Worm (Caenorhabditis elegans) whole organism, L4 larva: ENCODE data around the gene F39B3.3.

ENCODE experiments used
- F49E8.2 ChIP-seq: sonication (generic microtip); optimal IDR thresholded peaks from 2 replicates; lab custom pipeline; 2016; ENCODE audit warnings: missing compliant biosample characterization, mild to moderate bottlenecking, missing genetic modification characterization, borderline replicate concordance
- R02D3.7 ChIP-seq: fragments of 150-350 bp; sonication (generic microtip); optimal IDR thresholded peaks from 3 replicates; lab custom pipeline; 2014; ENCODE audit warnings: missing biosample characterization, missing genetic modification characterization
- T26A8.4 ChIP-seq: fragments of 200-800 bp; sonication (Bioruptor generic); IDR thresholded peaks from 2 replicates; pipeline ENCODE4 v1.3.6; 2022; ENCODE audit warnings: missing genetic modification characterization, missing compliant biosample characterization
- Y105C5A.15 ChIP-seq: fragments of 200-800 bp; sonication (Bioruptor generic); IDR thresholded peaks from 2 replicates; pipeline ENCODE4 v1.3.6; 2022; ENCODE audit warnings: missing genetic modification characterization, missing compliant biosample characterization
- Y75B8A.6 ChIP-seq: fragments of 200-800 bp; sonication (Bioruptor generic); IDR thresholded peaks from 2 replicates; pipeline ENCODE4 v1.3.6; 2022; ENCODE audit warnings: missing genetic modification reagents, missing genetic modification characterization, missing compliant biosample characterization
- ZK546.5 ChIP-seq, 2 experiments: sonication (generic microtip); optimal IDR thresholded peaks; 2 replicates each; lab custom pipeline; 2017; ENCODE audit warnings: missing biosample characterization in 2 of 2, missing genetic modification characterization in 2 of 2
- aly-2 ChIP-seq: sonication (generic microtip); optimal IDR thresholded peaks from 2 replicates; lab custom pipeline; 2018; ENCODE audit warnings: missing biosample characterization, missing genetic modification characterization
- arid-1 ChIP-seq: fragments of 200-800 bp; sonication (Bioruptor generic); conservative IDR thresholded peaks from 2 replicates; pipeline ENCODE4 v1.3.6; 2022; ENCODE audit warnings: missing genetic modification reagents, missing genetic modification characterization, missing compliant biosample characterization
- ceh-32 ChIP-seq: sonication (generic microtip); optimal IDR thresholded peaks from 2 replicates; lab custom pipeline; 2016; ENCODE audit warnings: mild to moderate bottlenecking, missing genetic modification characterization, missing compliant biosample characterization; ENCODE audit not compliant: poor library complexity
- ceh-44 ChIP-seq: fragments of 200-800 bp; sonication (Bioruptor generic); IDR thresholded peaks from 2 replicates; pipeline ENCODE4 v1.3.6; 2022; ENCODE audit warnings: missing genetic modification reagents, missing genetic modification characterization, missing compliant biosample characterization
- ces-1 ChIP-seq: fragments of 150-350 bp; sonication (generic microtip); optimal IDR thresholded peaks from 4 replicates; lab custom pipeline; 2014; ENCODE audit warnings: missing biosample characterization, missing genetic modification reagents, missing genetic modification characterization
- cey-2 ChIP-seq: sonication (generic microtip); optimal IDR thresholded peaks from 3 replicates; lab custom pipeline; 2017; ENCODE audit warnings: missing genetic modification characterization, mild to moderate bottlenecking, missing compliant biosample characterization, antibody characterized with exemption, borderline replicate concordance; ENCODE audit not compliant: insufficient read depth
- daf-12 ChIP-seq: fragments of 150-350 bp; optimal IDR thresholded peaks from 2 replicates; lab custom pipeline; 2014; ENCODE audit warnings: missing biosample characterization, missing genetic modification reagents, missing genetic modification characterization
- daf-16 ChIP-seq, 3 experiments: sonication (generic microtip); optimal IDR thresholded peaks; 2 replicates each; lab custom pipeline; 2016 to 2017; ENCODE audit warnings: missing genetic modification characterization in 3 of 3, missing genetic modification reagents in 3 of 3, mild to moderate bottlenecking in 2 of 3, missing compliant biosample characterization in 2 of 3, missing biosample characterization in 1 of 3, moderate library complexity in 1 of 3
- dmd-6 ChIP-seq: fragments of 200-800 bp; sonication (Bioruptor generic); IDR thresholded peaks from 2 replicates; pipeline ENCODE4 v1.3.6; 2022; ENCODE audit warnings: missing genetic modification reagents, missing genetic modification characterization, missing compliant biosample characterization
- dpl-1 ChIP-seq: fragments of 150-350 bp; optimal IDR thresholded peaks from 2 replicates; lab custom pipeline; 2014; ENCODE audit warnings: missing biosample characterization, missing genetic modification reagents, missing genetic modification characterization
- duxl-1 ChIP-seq: sonication (generic microtip); optimal IDR thresholded peaks from 2 replicates; lab custom pipeline; 2016; ENCODE audit warnings: mild to moderate bottlenecking, missing genetic modification characterization, moderate library complexity, missing compliant biosample characterization; ENCODE audit not compliant: poor library complexity
- dve-1 ChIP-seq: sonication (generic microtip); optimal IDR thresholded peaks from 2 replicates; lab custom pipeline; 2017; ENCODE audit warnings: antibody characterized with exemption, mild to moderate bottlenecking, missing genetic modification characterization, missing compliant biosample characterization; ENCODE audit not compliant: insufficient read depth
- fos-1 ChIP-seq: fragments of 150-350 bp; optimal IDR thresholded peaks from 2 replicates; lab custom pipeline; 2014; ENCODE audit warnings: missing biosample characterization, missing genetic modification characterization
- hif-1 ChIP-seq, 2 experiments: sonication (generic microtip); optimal IDR thresholded peaks; 2 replicates each; lab custom pipeline; 2016 to 2017; ENCODE audit warnings: missing compliant biosample characterization in 2 of 2, missing genetic modification characterization in 2 of 2, missing genetic modification reagents in 2 of 2, missing genotype in 2 of 2, mild to moderate bottlenecking in 1 of 2
- hlh-11 ChIP-seq: fragments of 200-800 bp; sonication (Bioruptor generic); optimal IDR thresholded peaks from 2 replicates; lab custom pipeline; 2018; ENCODE audit warnings: mild to moderate bottlenecking, missing genetic modification characterization, missing compliant biosample characterization
- hlh-30 ChIP-seq: sonication (generic microtip); optimal IDR thresholded peaks from 2 replicates; lab custom pipeline; 2017; ENCODE audit warnings: antibody characterized with exemption, mild to moderate bottlenecking, missing genetic modification characterization, missing compliant biosample characterization; ENCODE audit not compliant: insufficient read depth
- lim-7 ChIP-seq: fragments of 200-800 bp; sonication (Bioruptor generic); IDR thresholded peaks from 2 replicates; pipeline ENCODE4 v1.3.6; 2022; ENCODE audit warnings: missing genetic modification characterization, missing compliant biosample characterization
- lin-13 ChIP-seq: fragments of 150-350 bp; optimal IDR thresholded peaks from 2 replicates; lab custom pipeline; 2014; ENCODE audit warnings: missing biosample characterization, missing genetic modification reagents, missing genetic modification characterization
- lin-39 ChIP-seq: fragments of 150-350 bp; optimal IDR thresholded peaks from 2 replicates; lab custom pipeline; 2014; ENCODE audit warnings: missing biosample characterization, missing genetic modification reagents, missing genetic modification characterization
- lir-3 ChIP-seq: sonication (generic microtip); optimal IDR thresholded peaks from 2 replicates; lab custom pipeline; 2016; ENCODE audit warnings: mild to moderate bottlenecking, missing genetic modification characterization, missing compliant biosample characterization
- lsy-2 ChIP-seq, 2 experiments: fragments of 150-350 bp in 1 of 2; sonication (generic microtip) in 1 of 2; optimal IDR thresholded peaks; 2 replicates each; lab custom pipeline; 2014 to 2017; ENCODE audit warnings: missing biosample characterization in 2 of 2, missing genetic modification characterization in 2 of 2
- madf-5 ChIP-seq, 2 experiments: fragments of 200-800 bp; sonication (Bioruptor generic); IDR thresholded peaks; 2 replicates each; pipeline ENCODE4 v1.3.6; 2022; ENCODE audit warnings: missing compliant biosample characterization in 2 of 2, missing genetic modification characterization in 2 of 2
- mep-1 ChIP-seq: fragments of 150-350 bp; sonication (generic microtip); optimal IDR thresholded peaks from 3 replicates; lab custom pipeline; 2014; ENCODE audit warnings: missing biosample characterization, missing genetic modification characterization
- mes-2 ChIP-seq: sonication (generic microtip); optimal IDR thresholded peaks from 2 replicates; lab custom pipeline; 2016; ENCODE audit warnings: missing genotype, mild to moderate bottlenecking, missing genetic modification characterization, missing compliant biosample characterization; ENCODE audit not compliant: poor library complexity, severe bottlenecking
- mxl-2 ChIP-seq: fragments of 200-800 bp; sonication (Bioruptor generic); conservative IDR thresholded peaks from 2 replicates; pipeline ENCODE4 v1.3.6; 2022; ENCODE audit warnings: missing genetic modification reagents, missing genetic modification characterization, missing compliant biosample characterization
- nhr-10 ChIP-seq: fragments of 150-350 bp; optimal IDR thresholded peaks from 2 replicates; lab custom pipeline; 2014; ENCODE audit warnings: missing biosample characterization, missing genetic modification characterization
- nhr-11 ChIP-seq: fragments of 150-350 bp; optimal IDR thresholded peaks from 2 replicates; lab custom pipeline; 2014; ENCODE audit warnings: missing biosample characterization, missing genetic modification characterization
- nhr-237 ChIP-seq: sonication (generic microtip); optimal IDR thresholded peaks from 2 replicates; lab custom pipeline; 2017; ENCODE audit warnings: missing biosample characterization, missing genetic modification characterization
- nhr-41 ChIP-seq: fragments of 200-800 bp; sonication (Bioruptor generic); IDR thresholded peaks from 2 replicates; pipeline ENCODE4 v1.3.6; 2022; ENCODE audit warnings: missing genetic modification reagents, missing genetic modification characterization, missing compliant biosample characterization
- nhr-48 ChIP-seq: sonication (generic microtip); optimal IDR thresholded peaks from 2 replicates; lab custom pipeline; 2016; ENCODE audit warnings: mild to moderate bottlenecking, missing genetic modification characterization, missing compliant biosample characterization
- nhr-6 ChIP-seq: fragments of 150-350 bp; optimal IDR thresholded peaks from 2 replicates; lab custom pipeline; 2014; ENCODE audit warnings: missing biosample characterization, missing genetic modification characterization
- nhr-76 ChIP-seq: fragments of 150-350 bp; optimal IDR thresholded peaks from 2 replicates; lab custom pipeline; 2014; ENCODE audit warnings: missing biosample characterization, missing genetic modification characterization
- rbr-2 ChIP-seq: sonication (generic microtip); optimal IDR thresholded peaks from 2 replicates; lab custom pipeline; 2016; ENCODE audit warnings: missing genotype, missing genetic modification characterization, missing compliant biosample characterization
- saeg-2 ChIP-seq: fragments of 200-800 bp; sonication (Bioruptor generic); IDR thresholded peaks from 2 replicates; pipeline ENCODE4 v1.3.6; 2022; ENCODE audit warnings: missing genetic modification reagents, missing genetic modification characterization, missing compliant biosample characterization
- skn-1 ChIP-seq: fragments of 150-350 bp; optimal IDR thresholded peaks from 2 replicates; lab custom pipeline; 2014; ENCODE audit warnings: missing biosample characterization, missing genetic modification characterization
- snpc-1.2 ChIP-seq: fragments of 200-800 bp; sonication (Bioruptor generic); IDR thresholded peaks from 2 replicates; pipeline ENCODE4 v1.3.6; 2022; ENCODE audit warnings: missing genetic modification reagents, missing genetic modification characterization, missing compliant biosample characterization
- spr-3 ChIP-seq: fragments of 200-800 bp; sonication (Bioruptor generic); optimal IDR thresholded peaks from 2 replicates; lab custom pipeline; 2018; ENCODE audit warnings: mild to moderate bottlenecking, missing genetic modification characterization, missing compliant biosample characterization
- unc-62 ChIP-seq, 3 experiments: fragments of 150-350 bp in 1 of 3; sonication (generic microtip); optimal IDR thresholded peaks in 2 of 3; peaks in 1 of 3; 1 replicate in 1 of 3; 2 replicates in 2 of 3; lab custom pipeline; 2014 to 2017; ENCODE audit warnings: missing biosample characterization in 3 of 3, missing genetic modification characterization in 3 of 3, missing genetic modification reagents in 3 of 3, missing genotype in 1 of 3
- zag-1 ChIP-seq: fragments of 150-350 bp; optimal IDR thresholded peaks from 2 replicates; lab custom pipeline; 2014; ENCODE audit warnings: missing biosample characterization, missing genetic modification characterization
- zfp-3 ChIP-seq: fragments of 200-800 bp; sonication (Bioruptor generic); conservative IDR thresholded peaks from 2 replicates; pipeline ENCODE4 v1.3.6; 2022; ENCODE audit warnings: missing genetic modification reagents, missing genetic modification characterization, missing compliant biosample characterization
- zip-2 ChIP-seq: fragments of 150-350 bp; optimal IDR thresholded peaks from 2 replicates; lab custom pipeline; 2014; ENCODE audit warnings: missing biosample characterization, missing genetic modification characterization

The F39B3.3 gene

DNA sequence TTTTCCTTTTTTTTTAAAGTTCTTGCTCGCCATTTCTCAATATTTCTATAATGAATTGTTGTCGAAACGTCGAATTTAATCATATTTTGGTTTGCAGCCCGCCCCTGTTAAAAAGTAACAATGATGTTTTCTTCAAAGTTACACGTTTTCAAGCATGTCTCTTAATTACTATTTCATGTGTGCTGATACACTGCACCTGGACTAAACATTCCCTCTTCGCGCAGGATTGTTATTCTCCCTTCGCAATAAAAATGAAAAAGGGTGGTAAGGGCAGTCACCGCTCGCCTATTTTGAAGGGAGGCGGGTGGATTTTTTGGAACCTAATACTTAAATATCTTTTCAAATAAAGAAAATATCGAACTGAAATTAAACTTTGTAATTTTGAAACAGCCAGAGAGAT, 33.4 kb downstream of the F39B3.3 start (continued):
- TF ChIP-seq nhr-6 (tag; lab: Kevin White, UChicago) (no peak), ceh-32 (tag; lab: Kevin White, UChicago) (no peak), zag-1 (tag; lab: Kevin White, UChicago) (no peak), dpl-1 (no peak), nhr-76 (tag; lab: Kevin White, UChicago) (no peak), ceh-44 (GFP tag; lab: Robert Waterston, UW) (no peak), ces-1 (no peak), snpc-1.2 (no peak), unc-62 (GFP tag; optimal IDR thresholded peaks at IDR 0.05 in 1 of 2; lab: Kevin White, UChicago) (no peak), unc-62 (tag; optimal IDR thresholded peaks at IDR 0.05; lab: Kevin White, UChicago) (no peak), Y75B8A.6 (no peak), duxl-1 (tag; lab: Kevin White, UChicago) (peak; percentile 77), skn-1 (tag; lab: Kevin White, UChicago) (no peak), mxl-2 (GFP tag; lab: Robert Waterston, UW) (no peak), saeg-2 (GFP tag; lab: Robert Waterston, UW) (no peak), cey-2 (tag; lab: Kevin White, UChicago) (no peak), daf-12 (tag; lab: Kevin White, UChicago) (no peak), rbr-2 (tag; lab: Kevin White, UChicago) (peak; percentile 66), ZK546.5 (tag; optimal IDR thresholded peaks at IDR 0.05; lab: Kevin White, UChicago) (no peak)

DNA sequence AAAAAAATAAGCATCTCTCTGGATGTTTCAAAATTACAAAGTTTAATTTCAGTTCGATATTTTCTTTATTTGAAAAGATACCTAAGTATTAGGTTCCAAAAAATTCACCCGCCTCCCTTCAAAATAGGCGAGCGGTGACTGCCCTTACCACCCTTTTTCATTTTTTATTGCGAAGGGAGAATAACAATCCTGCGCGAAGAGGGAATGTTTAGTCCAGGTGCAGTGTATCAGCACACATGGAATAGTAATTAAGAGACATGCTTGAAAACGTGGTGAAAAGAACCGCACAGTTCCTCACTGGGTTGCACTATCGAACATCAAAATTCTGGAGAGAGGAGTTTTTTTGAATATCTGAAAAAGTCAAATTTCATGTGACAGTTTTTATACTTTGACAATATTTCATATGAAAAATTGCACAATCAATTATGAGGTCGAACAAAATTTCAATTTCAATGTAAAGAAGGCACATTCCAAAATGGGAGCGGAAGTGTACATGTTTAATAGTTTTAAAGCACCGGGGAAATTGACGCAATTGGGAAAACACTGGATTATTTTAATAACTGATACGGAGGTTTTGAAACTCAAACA, 34.5 kb downstream of the F39B3.3 start:
- TF ChIP-seq nhr-48 (tag; lab: Kevin White, UChicago) (peak; percentile 85), madf-5 (GFP tag; IDR thresholded peaks at IDR 0.05; lab: Robert Waterston, UW) (peak in 1 of 2 experiments; percentile 90; a peak in 1 of 4 replicates), aly-2 (no peak), dve-1 (tag; lab: Kevin White, UChicago) (peak; percentile 84), lir-3 (tag; lab: Kevin White, UChicago) (peak; percentile 15), T26A8.4 (GFP tag; lab: Robert Waterston, UW) (peak; percentile 98), saeg-2 (GFP tag; lab: Robert Waterston, UW) (peak; percentile 90), lsy-2 (tag; optimal IDR thresholded peaks at IDR 0.05; lab: Kevin White, UChicago) (peak; percentile 61 to 82), nhr-10 (tag; lab: Kevin White, UChicago) (no peak), spr-3 (GFP tag; lab: Kevin White, UChicago) (peak; percentile 81), dmd-6 (GFP tag; lab: Robert Waterston, UW) (peak; percentile 94), duxl-1 (tag; lab: Kevin White, UChicago) (peak; percentile 96), zip-2 (tag; lab: Kevin White, UChicago) (peak; percentile 75), Y105C5A.15 (GFP tag; lab: Robert Waterston, UW) (no peak), nhr-41 (GFP tag; lab: Robert Waterston, UW) (peak; percentile 80), R02D3.7 (tag; lab: Kevin White, UChicago) (no peak), mep-1 (tag; lab: Kevin White, UChicago) (peak; percentile 91), daf-16 (GFP tag; optimal IDR thresholded peaks at IDR 0.05; lab: Kevin White, UChicago) (peak; percentile 64 to 89), daf-16 (tag; optimal IDR thresholded peaks at IDR 0.05; lab: Kevin White, UChicago) (peak; percentile 38), lim-7 (GFP tag; lab: Robert Waterston, UW) (no peak; the same call in 1 of the 2 replicates), lin-39 (tag; lab: Kevin White, UChicago) (no peak), nhr-6 (tag; lab: Kevin White, UChicago) (peak; percentile 23), nhr-237 (tag; lab: Kevin White, UChicago) (peak; percentile 41), hlh-11 (peak; percentile 87), lin-13 (GFP tag; lab: Kevin White, UChicago) (peak; percentile 62), hlh-30 (peak; percentile 53), arid-1 (GFP tag; lab: Robert Waterston, UW) (peak; percentile 84), fos-1 (tag; lab: Kevin White, UChicago) (no peak), F49E8.2 (tag; lab: Kevin White, UChicago) (no peak), nhr-11 (peak; percentile 56), mes-2 (tag; lab: Kevin White, UChicago) (peak; percentile 93), hif-1 (tag; optimal IDR thresholded peaks at IDR 0.05; lab: Kevin White, UChicago) (peak in 1 of 2 experiments; percentile 30), mxl-2 (GFP tag; lab: Robert Waterston, UW) (peak; percentile 48; the same call in 1 of the 2 replicates), zfp-3 (GFP tag; lab: Robert Waterston, UW) (peak; percentile 88)
